Fruit fly (Drosophila melanogaster): Measurements from ENCODE around the gene CG5391.
A peak's percentile ranks its signal among the peaks of the same experiment; 100 is the strongest.

dm6 chr3R:22368077-22368776 is 34.3 kb upstream of the CG5391 start:
- no peak for TF ChIP-seq wek (GFP tag; optimal IDR thresholded peaks at IDR 0.05)
- TF ChIP-seq cwo (GFP tag; optimal IDR thresholded peaks at IDR 0.05): peak; percentile 74
- TF ChIP-seq gro (GFP tag; optimal IDR thresholded peaks at IDR 0.05): no peak
- TF ChIP-seq CG5245 (GFP tag; optimal IDR thresholded peaks at IDR 0.05): no peak
- no peak for TF ChIP-seq CG6791 (GFP tag; IDR thresholded peaks at IDR 0.05; ENCODE audit: partially characterized antibody)
- TF ChIP-seq sens-2 (GFP tag; IDR thresholded peaks at IDR 0.05): no peak
- no peak for TF ChIP-seq CG9817 (tag; optimal IDR thresholded peaks at IDR 0.05)
- no peak for TF ChIP-seq CG3726 (GFP tag; IDR thresholded peaks at IDR 0.05)
- TF ChIP-seq bigmax (GFP tag; optimal IDR thresholded peaks at IDR 0.05): no peak
- no peak for TF ChIP-seq CG11398 (GFP tag; optimal IDR thresholded peaks at IDR 0.05)
- peak; percentile 74 for TF ChIP-seq CG1832 (GFP tag; optimal IDR thresholded peaks at IDR 0.05)
- TF ChIP-seq gsb (GFP tag; IDR thresholded peaks at IDR 0.05): no peak
- TF ChIP-seq sens (GFP tag): no peak
- TF ChIP-seq Dbx (GFP tag; IDR thresholded peaks at IDR 0.05): no peak

Measured in whole organism, embryonic.